Worm (Caenorhabditis elegans) whole organism, dauer: ENCODE data around the gene lmd-4.
"Not testable (repeated sequence)": the region's sequence is repeated elsewhere in the genome, so short reads cannot be mapped to it uniquely, and the experiment has no call there.

ENCODE experiments used
- unc-62 ChIP-seq: sonication (generic microtip); optimal IDR thresholded peaks from 2 replicates; lab custom pipeline; 2017; ENCODE audit warnings: missing biosample characterization, missing genetic modification reagents, missing genetic modification characterization

Gene lmd-4

ce11 chrV:7320909-7321308, at the start of gene lmd-4:
Gene lmd-4, minus strand, starts transcription at chrV:7321009.
- no peak for TF ChIP-seq unc-62 (GFP tag; lab: Kevin White, UChicago)

ce11 chrV:7369578-7369977, 48.8 kb upstream of the lmd-4 start, which contains the start of gene srj-14:
Gene srj-14, plus strand, starts transcription at chrV:7369708.
- no peak for TF ChIP-seq unc-62 (GFP tag; lab: Kevin White, UChicago)

- no peak for TF ChIP-seq unc-62 (GFP tag; lab: Kevin White, UChicago)
Measured at ce11 chrV:7364951-7365350, 44.1 kb upstream of the lmd-4 start, which contains the start of gene exc-13. Gene exc-13, plus strand, starts transcription at chrV:7365251.

- no peak for TF ChIP-seq unc-62 (GFP tag; lab: Kevin White, UChicago)
Measured at ce11 chrV:7364059-7364458, 43.2 kb upstream of the lmd-4 start, which contains the start of gene cyp-35A2. Gene cyp-35A2, minus strand, starts transcription at chrV:7364182.

ce11 chrV:7361673-7362072, 40.9 kb upstream of the lmd-4 start, which contains the start of gene cyp-35A1:
Gene cyp-35A1, minus strand, starts transcription at chrV:7361773.
- no peak for TF ChIP-seq unc-62 (GFP tag; lab: Kevin White, UChicago)

- no peak for TF ChIP-seq unc-62 (GFP tag; lab: Kevin White, UChicago)
Measured at ce11 chrV:7357132-7357531, 36.3 kb upstream of the lmd-4 start, which contains the start of gene C03G6.6. Gene C03G6.6, plus strand, starts transcription at chrV:7357432.

- no peak for TF ChIP-seq unc-62 (GFP tag; lab: Kevin White, UChicago)
Measured at ce11 chrV:7356684-7357083, 35.9 kb upstream of the lmd-4 start, which contains the start of gene C03G6.21. Gene C03G6.21, minus strand, starts transcription at chrV:7356784.

- TF ChIP-seq unc-62 (GFP tag; lab: Kevin White, UChicago), result no peak
Measured at ce11 chrV:7355464-7355863, 34.7 kb upstream of the lmd-4 start, which contains the start of gene tag-293. Gene tag-293, minus strand, starts transcription at chrV:7355564.

ce11 chrV:7353602-7354001, 32.8 kb upstream of the lmd-4 start:
- no peak for TF ChIP-seq unc-62 (GFP tag; lab: Kevin White, UChicago)

- TF ChIP-seq unc-62 (GFP tag; lab: Kevin White, UChicago), result no peak
Measured at ce11 chrV:7352186-7353053, 31.6 kb upstream of the lmd-4 start, which contains the start of the genes srh-231 and srh-275. Gene srh-231, minus strand, starts transcription at chrV:7352236. Gene srh-275, plus strand, starts transcription at chrV:7353003.

- TF ChIP-seq unc-62 (GFP tag; lab: Kevin White, UChicago), result no peak
Measured at ce11 chrV:7349541-7349940, 28.7 kb upstream of the lmd-4 start, which contains the start of gene nhr-149. Gene nhr-149, minus strand, starts transcription at chrV:7349641.

- not testable (repeated sequence) for TF ChIP-seq unc-62 (GFP tag; lab: Kevin White, UChicago)
Measured at ce11 chrV:7345494-7345893, 24.7 kb upstream of the lmd-4 start, which contains the start of gene nhr-147. Gene nhr-147, plus strand, starts transcription at chrV:7345794.

- TF ChIP-seq unc-62 (GFP tag; lab: Kevin White, UChicago), result no peak
Measured at ce11 chrV:7343522-7343921, 22.7 kb upstream of the lmd-4 start, which contains the start of gene srh-244. Gene srh-244, plus strand, starts transcription at chrV:7343822.

- no peak for TF ChIP-seq unc-62 (GFP tag; lab: Kevin White, UChicago)
Measured at ce11 chrV:7341942-7342341, 21.1 kb upstream of the lmd-4 start, which contains the start of the genes nhr-263 and nhr-148. Gene nhr-263, minus strand, starts transcription at chrV:7342042. Gene nhr-148, plus strand, starts transcription at chrV:7342156.

ce11 chrV:7339831-7340230, 19.0 kb upstream of the lmd-4 start, which contains the start of gene srh-187:
Gene srh-187, minus strand, starts transcription at chrV:7339931.
- TF ChIP-seq unc-62 (GFP tag; lab: Kevin White, UChicago), result no peak

ce11 chrV:7337218-7337617, 16.4 kb upstream of the lmd-4 start, which contains the start of gene F10G2.7:
Gene F10G2.7, minus strand, starts transcription at chrV:7337318.
- not testable (repeated sequence) for TF ChIP-seq unc-62 (GFP tag; lab: Kevin White, UChicago)
